Fruit fly (Drosophila melanogaster) whole organism: ENCODE results near the gene inaF-C.
A peak's percentile ranks its signal among the peaks of the same experiment; 100 is the strongest.

ENCODE experiments used
- CG8478 ChIP-seq: fragments of >200 bp; optimal IDR thresholded peaks from 2 replicates; lab custom pipeline; 2018; ENCODE audit warnings: inconsistent platforms
- Dll ChIP-seq: fragments of >200 bp; optimal IDR thresholded peaks from 2 replicates; lab custom pipeline; 2017
- EcR ChIP-seq, 2 experiments: fragments of >200 bp; optimal IDR thresholded peaks; 2 replicates each; lab custom pipeline; 2017; ENCODE audit warnings: missing biosample characterization in 2 of 2, missing genetic modification characterization in 2 of 2, missing genetic modification reagents in 2 of 2
- pan ChIP-seq: fragments of >200 bp; optimal IDR thresholded peaks from 2 replicates; lab custom pipeline; 2017
- psq ChIP-seq: fragments of >200 bp; optimal IDR thresholded peaks from 2 replicates; lab custom pipeline; 2017
- usp ChIP-seq: fragments of >200 bp; optimal IDR thresholded peaks from 2 replicates; lab custom pipeline; 2017; ENCODE audit warnings: missing biosample characterization, missing genetic modification characterization, mixed read lengths

inaF-C gene

dm6 chrX:11723946-11724345 lies 7.6 kb downstream of the inaF-C start, which contains the start of gene CG15221:
Gene CG15221 (plus strand): TSS chrX:11724246.
- TF ChIP-seq Dll (no peak), pan (lab: Kevin White, UChicago) (no peak), usp (GFP tag; lab: Kevin White, UChicago) (no peak)

dm6 chrX:11720138-11720537 lies 11.4 kb downstream of the inaF-C start, which contains the start of gene Tango10:
Gene Tango10 (plus strand): TSS chrX:11720245.
- TF ChIP-seq psq (no peak), pan (lab: Kevin White, UChicago) (no peak), CG8478 (lab: Kevin White, UChicago) (no peak), usp (GFP tag; lab: Kevin White, UChicago) (no peak), EcR (GFP tag; optimal IDR thresholded peaks at IDR 0.05; lab: Kevin White, UChicago) (no peak), Dll (no peak)

- no peak for TF ChIP-seq EcR (GFP tag; optimal IDR thresholded peaks at IDR 0.05; lab: Kevin White, UChicago)
- TF ChIP-seq Dll: no peak
- TF ChIP-seq pan (lab: Kevin White, UChicago): no peak
- TF ChIP-seq usp (GFP tag; lab: Kevin White, UChicago): no peak
- no peak for TF ChIP-seq psq
- no peak for TF ChIP-seq CG8478 (lab: Kevin White, UChicago)
Measured at dm6 chrX:11717892-11718291, 13.7 kb downstream of the inaF-C start.

- no peak for TF ChIP-seq EcR (GFP tag; optimal IDR thresholded peaks at IDR 0.05; lab: Kevin White, UChicago)
- TF ChIP-seq usp (GFP tag; lab: Kevin White, UChicago): no peak
- no peak for TF ChIP-seq pan (lab: Kevin White, UChicago)
- no peak for TF ChIP-seq CG8478 (lab: Kevin White, UChicago)
Measured at dm6 chrX:11716731-11717326, 14.7 kb downstream of the inaF-C start, which contains the start of gene prtp. Gene prtp (plus strand): TSS chrX:11716756.

dm6 chrX:11715937-11716730 lies 15.4 kb downstream of the inaF-C start:
- TF ChIP-seq usp (GFP tag; lab: Kevin White, UChicago) (no peak), psq (no peak), Dll (no peak), CG8478 (lab: Kevin White, UChicago) (no peak), pan (lab: Kevin White, UChicago) (no peak), EcR (GFP tag; optimal IDR thresholded peaks at IDR 0.05; lab: Kevin White, UChicago) (no peak)

- TF ChIP-seq Dll: no peak
- no peak for TF ChIP-seq CG8478 (lab: Kevin White, UChicago)
- TF ChIP-seq pan (lab: Kevin White, UChicago): no peak
- TF ChIP-seq psq: no peak
- TF ChIP-seq usp (GFP tag; lab: Kevin White, UChicago): no peak
- TF ChIP-seq EcR (GFP tag; optimal IDR thresholded peaks at IDR 0.05; lab: Kevin White, UChicago): no peak
Measured at dm6 chrX:11715263-11715659, 16.3 kb downstream of the inaF-C start, which contains the start of gene Amun. Gene Amun (minus strand): TSS chrX:11715565.

dm6 chrX:11714529-11715262 lies 16.9 kb downstream of the inaF-C start:
- TF ChIP-seq psq (peak; percentile 13), Dll (no peak)

- TF ChIP-seq CG8478 (lab: Kevin White, UChicago): peak; percentile 83
- TF ChIP-seq EcR (GFP tag; optimal IDR thresholded peaks at IDR 0.05; lab: Kevin White, UChicago): no peak
- peak; percentile 52 for TF ChIP-seq Dll
Measured at dm6 chrX:11713808-11714528, 17.6 kb downstream of the inaF-C start.

dm6 chrX:11709799-11710720 lies 21.5 kb downstream of the inaF-C start, which contains the start of gene FucT6:
Gene FucT6 (minus strand): TSS chrX:11709951.
- TF ChIP-seq Dll: no peak
- no peak for TF ChIP-seq pan (lab: Kevin White, UChicago)
- TF ChIP-seq psq: no peak
- TF ChIP-seq CG8478 (lab: Kevin White, UChicago): no peak
- TF ChIP-seq EcR (GFP tag; optimal IDR thresholded peaks at IDR 0.05; lab: Kevin White, UChicago): no peak
- TF ChIP-seq usp (GFP tag; lab: Kevin White, UChicago): no peak

dm6 chrX:11704929-11705612 lies 26.5 kb downstream of the inaF-C start, which contains the start of gene CG2444:
Gene CG2444 (minus strand): TSS chrX:11705300.
- TF ChIP-seq Dll (no peak), EcR (GFP tag; optimal IDR thresholded peaks at IDR 0.05; lab: Kevin White, UChicago) (no peak), CG8478 (lab: Kevin White, UChicago) (no peak), pan (lab: Kevin White, UChicago) (no peak), psq (no peak), usp (GFP tag; lab: Kevin White, UChicago) (no peak)
